Fruit fly (Drosophila melanogaster): ENCODE results near the gene ScsbetaG.
A peak's percentile ranks its signal among the peaks of the same experiment; 100 is the strongest.

Gene ScsbetaG

DNA sequence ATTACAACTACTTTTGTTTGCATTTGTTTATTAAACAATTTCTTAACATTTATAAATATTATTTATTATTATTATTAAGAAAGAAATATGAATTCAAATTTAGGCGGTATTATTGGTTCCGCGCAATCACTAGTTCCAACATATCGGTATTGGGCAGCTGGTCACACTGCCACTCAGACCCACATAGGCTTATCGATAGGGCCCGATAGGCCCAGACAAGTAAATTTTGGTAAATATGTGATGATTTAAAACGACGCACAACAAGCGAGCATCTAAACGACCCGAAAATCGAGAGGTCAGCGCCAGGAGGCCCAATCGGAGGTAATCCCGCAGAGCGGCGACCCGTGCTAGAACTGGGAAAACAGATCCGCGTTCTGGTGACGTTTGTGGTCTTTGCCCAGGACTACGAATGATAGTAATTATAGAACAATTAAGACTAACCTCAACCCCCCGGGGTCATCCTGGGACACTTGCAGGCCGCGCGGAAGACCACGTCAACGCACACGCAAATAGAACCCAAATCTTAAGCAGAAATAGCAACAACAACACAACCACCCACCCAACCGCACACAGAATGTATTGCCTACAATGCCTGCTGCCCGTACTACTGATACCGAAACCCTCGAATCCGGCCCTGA, 1.7 kb upstream of the ScsbetaG start, which contains the start of gene bc10 (continued):
- TF ChIP-seq fd3F (GFP tag; optimal IDR thresholded peaks at IDR 0.05) (no peak), CG7928 (GFP tag; optimal IDR thresholded peaks at IDR 0.05) (no peak), CG30431 (GFP tag; optimal IDR thresholded peaks at IDR 0.05) (no peak), Hr3 (GFP tag; optimal IDR thresholded peaks at IDR 0.05) (no peak), CG13894 (tag; optimal IDR thresholded peaks at IDR 0.05) (peak; percentile 29), corto (GFP tag; optimal IDR thresholded peaks at IDR 0.05) (no peak), CG2712 (tag; optimal IDR thresholded peaks at IDR 0.05) (peak; percentile 20), CG31388 (GFP tag; optimal IDR thresholded peaks at IDR 0.05) (no peak), Lpt (GFP tag; optimal IDR thresholded peaks at IDR 0.05) (no peak), CG32532 (GFP tag; IDR thresholded peaks at IDR 0.05) (no peak), h (optimal IDR thresholded peaks at IDR 0.05) (no peak), usp (GFP tag; optimal IDR thresholded peaks at IDR 0.05) (no peak), Doc3 (GFP tag; IDR thresholded peaks at IDR 0.05; ENCODE audit: partially characterized antibody) (peak; percentile 81), CrebB (tag; optimal IDR thresholded peaks at IDR 0.05) (no peak), Dip3 (GFP tag; optimal IDR thresholded peaks at IDR 0.05) (no peak), amos (GFP tag; IDR thresholded peaks at IDR 0.05; ENCODE audit: partially characterized antibody) (peak; percentile 93), Atf3 (GFP tag; optimal IDR thresholded peaks at IDR 0.05) (no peak), dysf (GFP tag; IDR thresholded peaks at IDR 0.05) (no peak), HLH4C (GFP tag; IDR thresholded peaks at IDR 0.05; ENCODE audit: partially characterized antibody) (peak; percentile 78; the same call in 2 of the 3 replicates), CG5953 (GFP tag; IDR thresholded peaks at IDR 0.05) (no peak), trem (tag; optimal IDR thresholded peaks at IDR 0.05) (peak; percentile 47), Fer1 (GFP tag; optimal IDR thresholded peaks at IDR 0.05) (peak; percentile 12), phol (tag; optimal IDR thresholded peaks at IDR 0.05) (peak; percentile 25), Side (GFP tag; optimal IDR thresholded peaks at IDR 0.05) (no peak), Dp (GFP tag; optimal IDR thresholded peaks at IDR 0.05) (peak; percentile 98), lab (GFP tag; optimal IDR thresholded peaks at IDR 0.05) (no peak), Hand (GFP tag; optimal IDR thresholded peaks at IDR 0.05) (no peak), Ets97D (GFP tag; optimal IDR thresholded peaks at IDR 0.05) (peak; percentile 1), sna (GFP tag; IDR thresholded peaks at IDR 0.05; ENCODE audit: partially characterized antibody) (peak; percentile 74), CG16813 (GFP tag; IDR thresholded peaks at IDR 0.05; ENCODE audit: partially characterized antibody) (peak; percentile 82), Nf-YC (tag; optimal IDR thresholded peaks at IDR 0.05) (peak; percentile 35), CHES-1-like (GFP tag; optimal IDR thresholded peaks at IDR 0.05) (no peak), CG8924 (tag; optimal IDR thresholded peaks at IDR 0.05) (no peak), CG1603 (tag; optimal IDR thresholded peaks at IDR 0.05) (peak; percentile 45), chinmo (GFP tag; IDR thresholded peaks at IDR 0.05; ENCODE audit: partially characterized antibody) (peak; percentile 47; the same call in 1 of the 4 replicates), CG15514 (GFP tag; optimal IDR thresholded peaks at IDR 0.05) (peak; percentile 100), stwl (tag; optimal IDR thresholded peaks at IDR 0.05) (peak; percentile 56), Bgb (GFP tag; IDR thresholded peaks at IDR 0.05; ENCODE audit: partially characterized antibody) (peak; percentile 94), CG17829 (tag; optimal IDR thresholded peaks at IDR 0.05) (peak; percentile 29), Dll (GFP tag; IDR thresholded peaks at IDR 0.05; ENCODE audit: partially characterized antibody) (peak; percentile 85), Scr (GFP tag; IDR thresholded peaks at IDR 0.05; ENCODE audit: partially characterized antibody) (peak; percentile 86), tna (GFP tag; IDR thresholded peaks at IDR 0.05; ENCODE audit: partially characterized antibody) (peak; percentile 68; the same call in 1 of the 2 replicates), CG12391 (tag; optimal IDR thresholded peaks at IDR 0.05) (no peak), HmgZ (tag; optimal IDR thresholded peaks at IDR 0.05) (peak; percentile 55), CG3838 (GFP tag; optimal IDR thresholded peaks at IDR 0.05) (no peak), hb (GFP tag; IDR thresholded peaks at IDR 0.05; ENCODE audit: partially characterized antibody) (peak; percentile 69; the same call in 2 of the 3 replicates), HmgD (GFP tag; optimal IDR thresholded peaks at IDR 0.05) (no peak), chm (GFP tag; IDR thresholded peaks at IDR 0.05) (no peak), CG30020 (tag; optimal IDR thresholded peaks at IDR 0.05) (no peak)

Data from whole organism, embryonic.